Worm (Caenorhabditis elegans): ENCODE results near the gene srv-19.

ce11 chrIV:5855608-5856007 lies 18.1 kb downstream of the srv-19 start:
- no peak for TF ChIP-seq ceh-8 (GFP tag; optimal IDR thresholded peaks at IDR 0.05)
- TF ChIP-seq unc-62 (GFP tag; optimal IDR thresholded peaks at IDR 0.05): no peak
- TF ChIP-seq elt-3 (tag; optimal IDR thresholded peaks at IDR 0.05): no peak
- no peak for TF ChIP-seq unc-86 (tag; optimal IDR thresholded peaks at IDR 0.05)
- TF ChIP-seq lsy-2 (tag; optimal IDR thresholded peaks at IDR 0.05): no peak
- TF ChIP-seq fkh-10 (GFP tag; optimal IDR thresholded peaks at IDR 0.05): no peak
- TF ChIP-seq unc-130 (tag; optimal IDR thresholded peaks at IDR 0.05): no peak
- no peak for TF ChIP-seq efl-3 (GFP tag; optimal IDR thresholded peaks at IDR 0.05)
